Worm (Caenorhabditis elegans) whole organism, L1 larva: ENCODE data around the gene gldi-11.

Experiments used
- C16A3.4 ChIP-seq: fragments of 150-350 bp; optimal IDR thresholded peaks from 2 replicates; lab custom pipeline; 2014; ENCODE audit warnings: missing biosample characterization, missing genetic modification characterization
- C34B4.2 ChIP-seq: sonication (generic microtip); optimal IDR thresholded peaks from 2 replicates; lab custom pipeline; 2017; ENCODE audit warnings: mild to moderate bottlenecking, missing genetic modification characterization, missing compliant biosample characterization
- aha-1 ChIP-seq: fragments of 150-350 bp; optimal IDR thresholded peaks from 2 replicates; lab custom pipeline; 2014; ENCODE audit warnings: missing biosample characterization, missing genetic modification characterization
- blmp-1 ChIP-seq: fragments of 150-350 bp; optimal IDR thresholded peaks from 2 replicates; lab custom pipeline; 2014; ENCODE audit warnings: missing biosample characterization, missing genetic modification characterization
- ceh-8 ChIP-seq: fragments of 200-800 bp; sonication (Bioruptor generic); optimal IDR thresholded peaks from 2 replicates; lab custom pipeline; 2018; ENCODE audit warnings: mild to moderate bottlenecking, missing genetic modification characterization, moderate library complexity, missing compliant biosample characterization
- ceh-82 ChIP-seq, 3 experiments: fragments of 150-350 bp in 1 of 3; sonication (generic microtip) in 2 of 3; optimal IDR thresholded peaks; 2 replicates each; lab custom pipeline; 2014 to 2017; ENCODE audit warnings: missing biosample characterization in 3 of 3, missing genetic modification characterization in 3 of 3
- ceh-90 ChIP-seq: sonication (generic microtip); optimal IDR thresholded peaks from 2 replicates; lab custom pipeline; 2016; ENCODE audit warnings: missing genetic modification characterization, missing compliant biosample characterization
- ces-1 ChIP-seq: fragments of 150-350 bp; optimal IDR thresholded peaks from 2 replicates; lab custom pipeline; 2014; ENCODE audit warnings: missing biosample characterization, missing genetic modification reagents, missing genetic modification characterization
- efl-1 ChIP-seq, 4 experiments: fragments of 150-350 bp; optimal IDR thresholded peaks in 3 of 4; peaks in 1 of 4; 1 replicate in 1 of 4; 2 replicates in 3 of 4; lab custom pipeline; 2014; ENCODE audit warnings: missing biosample characterization in 2 of 4, missing genetic modification characterization in 2 of 4, missing genetic modification reagents in 2 of 4
- efl-3 ChIP-seq: fragments of 200-800 bp; sonication (Bioruptor generic); optimal IDR thresholded peaks from 2 replicates; lab custom pipeline; 2018; ENCODE audit warnings: mild to moderate bottlenecking, missing genetic modification characterization, missing compliant biosample characterization
- egl-13 ChIP-seq: sonication (generic microtip); optimal IDR thresholded peaks from 2 replicates; lab custom pipeline; 2016; ENCODE audit warnings: missing genotype, missing genetic modification reagents, missing genetic modification characterization, missing compliant biosample characterization
- egl-27 ChIP-seq, 2 experiments: fragments of 150-350 bp in 1 of 2; sonication (generic microtip); optimal IDR thresholded peaks; 3 replicates each; lab custom pipeline; 2017 to 2018; ENCODE audit warnings: missing biosample characterization in 2 of 2, missing genetic modification characterization in 2 of 2, missing genetic modification reagents in 2 of 2
- elt-2 ChIP-seq: sonication (generic microtip); optimal IDR thresholded peaks from 2 replicates; lab custom pipeline; 2016; ENCODE audit warnings: missing genetic modification characterization, mild to moderate bottlenecking, inconsistent platforms, missing compliant biosample characterization, missing genetic modification reagents
- fkh-8 ChIP-seq: sonication (generic microtip); optimal IDR thresholded peaks from 2 replicates; lab custom pipeline; 2016; ENCODE audit warnings: mild to moderate bottlenecking, missing genetic modification characterization, missing compliant biosample characterization
- grh-1 ChIP-seq: fragments of 200-800 bp; sonication (Bioruptor generic); IDR thresholded peaks from 2 replicates; pipeline ENCODE4 v1.3.6; 2022; ENCODE audit warnings: missing genetic modification reagents, missing genetic modification characterization, missing compliant biosample characterization
- hlh-17 ChIP-seq: fragments of 200-800 bp; sonication (Bioruptor generic); optimal IDR thresholded peaks from 2 replicates; lab custom pipeline; 2018; ENCODE audit warnings: missing genetic modification characterization, mild to moderate bottlenecking, missing compliant biosample characterization, moderate library complexity, borderline replicate concordance
- irx-1 ChIP-seq: sonication (generic microtip); optimal IDR thresholded peaks from 2 replicates; lab custom pipeline; 2016; ENCODE audit warnings: missing genetic modification characterization, missing compliant biosample characterization
- mab-9 ChIP-seq: fragments of 200-800 bp; sonication (Bioruptor generic); IDR thresholded peaks from 2 replicates; pipeline ENCODE4 v1.3.6; 2022; ENCODE audit warnings: missing genetic modification reagents, missing genetic modification characterization, missing compliant biosample characterization
- mep-1 ChIP-seq: fragments of 150-350 bp; optimal IDR thresholded peaks from 2 replicates; lab custom pipeline; 2014; ENCODE audit warnings: missing biosample characterization, missing genetic modification characterization
- nhr-11 ChIP-seq: fragments of 150-350 bp; optimal IDR thresholded peaks from 2 replicates; lab custom pipeline; 2014; ENCODE audit warnings: missing biosample characterization, missing genetic modification characterization
- nhr-237 ChIP-seq: fragments of 150-350 bp; optimal IDR thresholded peaks from 2 replicates; lab custom pipeline; 2014; ENCODE audit warnings: missing biosample characterization, missing genetic modification characterization
- nhr-47 ChIP-seq: sonication (generic microtip); optimal IDR thresholded peaks from 2 replicates; lab custom pipeline; 2016; ENCODE audit warnings: mild to moderate bottlenecking, missing genetic modification characterization, moderate library complexity, missing compliant biosample characterization
- nhr-71 ChIP-seq: sonication (generic microtip); optimal IDR thresholded peaks from 2 replicates; lab custom pipeline; 2016; ENCODE audit warnings: mild to moderate bottlenecking, missing genetic modification characterization, moderate library complexity, missing compliant biosample characterization
- nhr-85 ChIP-seq: sonication (generic microtip); peaks from one replicate; lab custom pipeline; 2016; ENCODE audit warnings: missing genetic modification characterization, inconsistent platforms, missing compliant biosample characterization
- pag-3 ChIP-seq: sonication (generic microtip); optimal IDR thresholded peaks from 2 replicates; lab custom pipeline; 2017; ENCODE audit warnings: missing genetic modification characterization, mild to moderate bottlenecking, missing compliant biosample characterization, antibody characterized with exemption, borderline replicate concordance; ENCODE audit not compliant: insufficient read depth
- rnt-1 ChIP-seq: sonication (generic microtip); optimal IDR thresholded peaks from 2 replicates; lab custom pipeline; 2016; ENCODE audit warnings: mild to moderate bottlenecking, missing genetic modification characterization, moderate library complexity, missing compliant biosample characterization
- snpc-4 ChIP-seq: fragments of 150-350 bp; optimal IDR thresholded peaks from 2 replicates; lab custom pipeline; 2014; ENCODE audit warnings: missing biosample characterization, missing genetic modification characterization
- snu-23 ChIP-seq: sonication (generic microtip); optimal IDR thresholded peaks from 2 replicates; lab custom pipeline; 2016; ENCODE audit warnings: missing genetic modification characterization, missing compliant biosample characterization
- sptf-1 ChIP-seq: fragments of 150-350 bp; optimal IDR thresholded peaks from 2 replicates; lab custom pipeline; 2014; ENCODE audit warnings: missing biosample characterization, missing genetic modification characterization
- swsn-7 ChIP-seq: sonication (generic microtip); optimal IDR thresholded peaks from 2 replicates; lab custom pipeline; 2016; ENCODE audit warnings: missing genetic modification characterization, missing compliant biosample characterization
- tbx-2 ChIP-seq: sonication (generic microtip); optimal IDR thresholded peaks from 2 replicates; lab custom pipeline; 2016; ENCODE audit warnings: missing genetic modification characterization, missing compliant biosample characterization
- unc-130 ChIP-seq: fragments of 150-350 bp; optimal IDR thresholded peaks from 2 replicates; lab custom pipeline; 2017; ENCODE audit warnings: missing biosample characterization, missing genetic modification characterization, inconsistent platforms
- unc-62 ChIP-seq: fragments of 150-350 bp; optimal IDR thresholded peaks from 2 replicates; lab custom pipeline; 2014; ENCODE audit warnings: missing biosample characterization, missing genetic modification reagents, missing genetic modification characterization
- unc-86 ChIP-seq: sonication (generic microtip); optimal IDR thresholded peaks from 2 replicates; lab custom pipeline; 2016; ENCODE audit warnings: missing genetic modification characterization, missing compliant biosample characterization
- zip-4 ChIP-seq: fragments of 200-800 bp; sonication (Bioruptor generic); optimal IDR thresholded peaks from 2 replicates; lab custom pipeline; 2018; ENCODE audit warnings: mild to moderate bottlenecking, missing genetic modification characterization, moderate library complexity, missing compliant biosample characterization

The gldi-11 gene

ce11 chrII:4993530-4994192, 48.1 kb upstream of the gldi-11 start, which contains the start of the genes eif-1 and vps-24 (continued):
- no peak for TF ChIP-seq C34B4.2 (tag; lab: Kevin White, UChicago)
- TF ChIP-seq snu-23 (GFP tag; lab: Kevin White, UChicago): peak; percentile 47
- peak; percentile 62 for TF ChIP-seq ceh-90 (tag; lab: Kevin White, UChicago)
- TF ChIP-seq nhr-71 (tag; lab: Kevin White, UChicago): peak; percentile 55
- peak; percentile 64 for TF ChIP-seq nhr-85 (tag; lab: Kevin White, UChicago)
- TF ChIP-seq rnt-1: peak; percentile 65
- TF ChIP-seq ceh-82 (tag; optimal IDR thresholded peaks at IDR 0.05; lab: Kevin White, UChicago): peak in 1 of 3 experiments; percentile 65
- no peak for TF ChIP-seq nhr-11

ce11 chrII:4992977-4993376, 47.4 kb upstream of the gldi-11 start, which contains the start of gene pigb-1:
Gene pigb-1, minus strand, starts transcription at chrII:4993077.
- no peak for TF ChIP-seq unc-86 (tag; lab: Kevin White, UChicago)
- TF ChIP-seq blmp-1: no peak
- TF ChIP-seq ces-1 (GFP tag; lab: Kevin White, UChicago): no peak
- no peak for TF ChIP-seq swsn-7 (tag; lab: Kevin White, UChicago)
- TF ChIP-seq grh-1 (GFP tag; lab: Robert Waterston, UW): no peak
- no peak for TF ChIP-seq ceh-8 (GFP tag; lab: Kevin White, UChicago)
- TF ChIP-seq efl-1 (optimal IDR thresholded peaks at IDR 0.05; lab: Kevin White, UChicago): no peak
- no peak for TF ChIP-seq efl-1 (GFP tag; optimal IDR thresholded peaks at IDR 0.05 in 1 of 2; lab: Kevin White, UChicago)
- no peak for TF ChIP-seq zip-4 (GFP tag; lab: Kevin White, UChicago)

DNA sequence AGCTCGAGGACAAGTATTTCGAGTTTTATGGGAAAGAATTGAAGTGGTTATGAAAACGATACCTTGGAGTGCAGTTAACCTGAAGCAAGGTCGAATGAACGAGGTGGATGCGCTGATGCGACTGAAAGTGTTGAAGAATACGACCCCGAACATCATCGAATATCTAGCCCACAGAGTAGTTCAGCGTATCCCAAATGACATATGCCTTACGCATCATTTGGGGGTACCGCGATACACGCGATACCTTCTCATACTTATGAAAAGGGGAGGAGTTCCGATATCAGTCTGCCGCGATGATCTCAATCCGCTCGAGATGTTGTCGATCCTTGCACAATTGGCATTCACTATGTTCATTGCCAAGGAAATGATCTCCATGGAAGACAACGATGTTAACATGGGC, 44.2 kb upstream of the gldi-11 start, which contains the start of gene T27F7.12:
Gene T27F7.12, plus strand, starts transcription at position 301 of the 400 bp plus-strand sequence.
- no peak for TF ChIP-seq fkh-8 (tag; lab: Kevin White, UChicago)
- TF ChIP-seq egl-27 (tag; optimal IDR thresholded peaks at IDR 0.05; lab: Kevin White, UChicago): no peak
- TF ChIP-seq pag-3 (tag; lab: Kevin White, UChicago): no peak
- TF ChIP-seq unc-130 (tag; lab: Kevin White, UChicago): no peak
- no peak for TF ChIP-seq snpc-4
- no peak for TF ChIP-seq elt-2
- no peak for TF ChIP-seq efl-1 (optimal IDR thresholded peaks at IDR 0.05; lab: Kevin White, UChicago)
- no peak for TF ChIP-seq efl-1 (GFP tag; optimal IDR thresholded peaks at IDR 0.05 in 1 of 2; lab: Kevin White, UChicago)
- no peak for TF ChIP-seq rnt-1
- TF ChIP-seq tbx-2 (tag; lab: Kevin White, UChicago): no peak
- TF ChIP-seq irx-1 (tag; lab: Kevin White, UChicago): no peak
- no peak for TF ChIP-seq hlh-17
- TF ChIP-seq swsn-7 (tag; lab: Kevin White, UChicago): no peak
- no peak for TF ChIP-seq mab-9
- TF ChIP-seq nhr-237: no peak
- no peak for TF ChIP-seq egl-13 (tag; lab: Kevin White, UChicago)

DNA sequence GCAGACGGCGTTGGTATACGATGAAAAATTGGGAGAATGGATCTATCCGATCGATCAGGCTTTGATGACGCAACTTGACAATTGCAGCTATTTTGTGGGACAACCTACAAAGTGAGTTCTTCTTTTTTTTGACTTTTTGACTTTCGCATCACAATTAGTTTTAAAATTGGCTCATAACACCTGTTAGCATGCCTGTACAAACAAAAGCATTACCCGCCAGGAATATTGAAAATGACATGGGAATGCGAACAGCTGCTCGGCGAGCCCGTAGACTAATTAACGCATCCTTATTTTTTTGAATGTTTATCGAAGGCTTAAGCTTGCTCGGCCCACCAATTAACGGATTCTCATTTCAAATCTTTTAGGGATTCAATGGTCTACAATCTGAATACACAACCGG, 41.7 kb upstream of the gldi-11 start:
- TF ChIP-seq nhr-47 (tag; lab: Kevin White, UChicago): no peak

DNA sequence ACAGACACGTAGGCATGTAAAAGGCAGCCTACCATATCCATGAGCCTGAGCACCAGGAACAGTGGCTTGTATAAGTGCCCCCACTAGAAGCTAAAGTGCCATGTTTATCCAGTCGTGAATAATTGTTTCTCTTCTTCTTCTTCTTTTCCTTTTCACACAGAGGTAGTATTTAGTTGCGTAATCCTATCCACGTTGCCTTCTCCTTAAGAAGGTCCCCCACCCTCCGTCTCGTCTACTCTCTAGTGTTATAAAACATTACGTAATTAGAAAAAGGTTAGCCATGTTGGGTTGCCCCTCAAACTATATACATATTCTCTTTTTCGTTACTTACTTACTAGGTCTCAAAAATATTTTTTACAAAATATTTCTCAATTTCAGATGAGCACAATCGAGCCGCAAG, 41.1 kb upstream of the gldi-11 start:
- TF ChIP-seq aha-1 (tag; lab: Kevin White, UChicago) (no peak), efl-3 (GFP tag; lab: Kevin White, UChicago) (no peak), unc-130 (tag; lab: Kevin White, UChicago) (no peak), nhr-85 (tag; lab: Kevin White, UChicago) (no peak), blmp-1 (no peak), C34B4.2 (tag; lab: Kevin White, UChicago) (no peak), C16A3.4 (tag; lab: Kevin White, UChicago) (no peak), mep-1 (tag; lab: Kevin White, UChicago) (no peak), sptf-1 (tag; lab: Kevin White, UChicago) (no peak), unc-62 (no peak), fkh-8 (tag; lab: Kevin White, UChicago) (no peak)
